Fruit fly (Drosophila melanogaster) whole organism, embryonic: ENCODE results near the gene Sirup.
A peak's percentile ranks its signal among the peaks of the same experiment; 100 is the strongest.

Experiments
- CG10565 ChIP-seq: fragments of 200-800 bp; sonication (Bioruptor generic); optimal IDR thresholded peaks from 3 replicates; lab custom pipeline; 2016; ENCODE audit warnings: missing biosample characterization, mild to moderate bottlenecking, missing genetic modification characterization
- CG11247 ChIP-seq: fragments of 200-800 bp; sonication (Bioruptor generic); IDR thresholded peaks from 2 replicates; pipeline ENCODE4 v1.3.6; 2022; ENCODE audit warnings: missing biosample characterization, missing genetic modification characterization
- CG12744 ChIP-seq: fragments of 200-800 bp; sonication (Bioruptor generic); optimal IDR thresholded peaks from 2 replicates; lab custom pipeline; 2016; ENCODE audit warnings: missing biosample characterization, missing genetic modification characterization
- CG15601 ChIP-seq: fragments of 200-800 bp; sonication (Bioruptor generic); optimal IDR thresholded peaks from 3 replicates; lab custom pipeline; 2019; ENCODE audit warnings: missing biosample characterization, mild to moderate bottlenecking, missing genetic modification characterization, moderate library complexity
- CG17912 ChIP-seq: fragments of 200-800 bp; sonication (Bioruptor generic); optimal IDR thresholded peaks from 2 replicates; lab custom pipeline; 2018; ENCODE audit warnings: missing biosample characterization, mild to moderate bottlenecking, missing genetic modification characterization
- CG18476 ChIP-seq: fragments of 200-800 bp; sonication (Bioruptor generic); optimal IDR thresholded peaks from 2 replicates; lab custom pipeline; 2016; ENCODE audit warnings: missing biosample characterization, mild to moderate bottlenecking, missing genetic modification characterization
- CG2875 ChIP-seq: fragments of 200-800 bp; sonication (Bioruptor generic); optimal IDR thresholded peaks from 2 replicates; lab custom pipeline; 2017; ENCODE audit warnings: missing biosample characterization, mild to moderate bottlenecking, missing genetic modification characterization, missing genetic modification reagents
- CG2889 ChIP-seq: fragments of 200-800 bp; sonication (Bioruptor generic); IDR thresholded peaks from 3 replicates; pipeline ENCODE4 v1.3.6; 2022; ENCODE audit warnings: missing biosample characterization, missing genetic modification characterization
- CG32532 ChIP-seq: fragments of 200-800 bp; sonication (Bioruptor generic); IDR thresholded peaks from 2 replicates; pipeline ENCODE4 v1.3.6; 2022; ENCODE audit warnings: missing biosample characterization, missing genetic modification characterization
- CG3995 ChIP-seq: fragments of 200-800 bp; sonication (Bioruptor generic); optimal IDR thresholded peaks from 3 replicates; lab custom pipeline; 2016; ENCODE audit warnings: missing biosample characterization, missing genetic modification characterization
- CG7745 ChIP-seq: fragments of 200-800 bp; sonication (Bioruptor generic); optimal IDR thresholded peaks from 2 replicates; lab custom pipeline; 2018; ENCODE audit warnings: missing biosample characterization, mild to moderate bottlenecking, missing genetic modification characterization, moderate library complexity
- CG8290 ChIP-seq, 3 experiments: fragments of 200-800 bp; sonication (Bioruptor generic); optimal IDR thresholded peaks; 2 replicates each; lab custom pipeline; 2016 to 2019; ENCODE audit warnings: missing biosample characterization in 3 of 3, missing genetic modification characterization in 3 of 3, mild to moderate bottlenecking in 2 of 3, moderate library complexity in 1 of 3
- CrebB ChIP-seq: fragments of 200-800 bp; sonication (Bioruptor generic); optimal IDR thresholded peaks from 3 replicates; lab custom pipeline; 2018; ENCODE audit warnings: missing biosample characterization, mild to moderate bottlenecking, missing genetic modification characterization
- Dfd ChIP-seq, 2 experiments: fragments of >200 bp; optimal IDR thresholded peaks; 2 replicates each; lab custom pipeline; 2017; ENCODE audit warnings: missing biosample characterization in 2 of 2, missing genetic modification characterization in 2 of 2
- E2f1 ChIP-seq: fragments of 200-800 bp; sonication (Bioruptor generic); IDR thresholded peaks from 2 replicates; pipeline ENCODE4 v1.3.6; 2022; ENCODE audit warnings: missing biosample characterization, missing genetic modification characterization
- E2f2 ChIP-seq: fragments of 200-800 bp; sonication (Bioruptor generic); IDR thresholded peaks from 2 replicates; pipeline ENCODE4 v1.3.6; 2022; ENCODE audit warnings: missing biosample characterization, missing genetic modification characterization
- Elba2 ChIP-seq: fragments of 200-800 bp; sonication (Bioruptor generic); optimal IDR thresholded peaks from 3 replicates; lab custom pipeline; 2016; ENCODE audit warnings: missing biosample characterization, missing genetic modification characterization
- Ets97D ChIP-seq: fragments of 200-800 bp; sonication (Bioruptor generic); optimal IDR thresholded peaks from 3 replicates; lab custom pipeline; 2016; ENCODE audit warnings: missing biosample characterization, missing genetic modification characterization
- GATAe ChIP-seq: fragments of 200-800 bp; sonication (Bioruptor generic); conservative IDR thresholded peaks from 2 replicates; pipeline ENCODE4 v1.3.6; 2022; ENCODE audit warnings: missing biosample characterization, missing genetic modification characterization
- HLHmδ ChIP-seq: fragments of 200-800 bp; sonication (Bioruptor generic); optimal IDR thresholded peaks from 2 replicates; lab custom pipeline; 2018; ENCODE audit warnings: missing biosample characterization, mild to moderate bottlenecking, missing genetic modification characterization, moderate library complexity
- Hey ChIP-seq: fragments of 200-800 bp; sonication (Bioruptor generic); optimal IDR thresholded peaks from 3 replicates; lab custom pipeline; 2018; ENCODE audit warnings: missing biosample characterization, mild to moderate bottlenecking, missing genetic modification characterization
- HmgZ ChIP-seq: fragments of 200-800 bp; sonication (Bioruptor generic); optimal IDR thresholded peaks from 2 replicates; lab custom pipeline; 2018; ENCODE audit warnings: missing biosample characterization, mild to moderate bottlenecking, missing genetic modification characterization
- Mrtf ChIP-seq: fragments of 200-800 bp; sonication (Bioruptor generic); IDR thresholded peaks from 3 replicates; pipeline ENCODE4 v1.3.6; 2022; ENCODE audit warnings: missing biosample characterization, missing genetic modification characterization
- Ptx1 ChIP-seq: fragments of 200-800 bp; sonication (Bioruptor generic); IDR thresholded peaks from 2 replicates; pipeline ENCODE4 v1.3.6; 2022; ENCODE audit warnings: missing biosample characterization, missing genetic modification characterization
- Trl ChIP-seq, 3 experiments: fragments of >200 bp in 2 of 3; fragments of 200-800 bp in 1 of 3; sonication (Bioruptor generic) in 1 of 3; optimal IDR thresholded peaks; 2 replicates in 1 of 3; 3 replicates in 2 of 3; lab custom pipeline; 2016 to 2017; ENCODE audit warnings: missing biosample characterization in 1 of 3, missing genetic modification characterization in 1 of 3
- ac ChIP-seq: fragments of 200-800 bp; sonication (Bioruptor generic); optimal IDR thresholded peaks from 3 replicates; lab custom pipeline; 2017; ENCODE audit warnings: missing biosample characterization, mild to moderate bottlenecking, missing genetic modification characterization
- bigmax ChIP-seq: fragments of 200-800 bp; sonication (Bioruptor generic); optimal IDR thresholded peaks from 2 replicates; lab custom pipeline; 2018; ENCODE audit warnings: missing biosample characterization, mild to moderate bottlenecking, missing genetic modification characterization
- bowl ChIP-seq: fragments of 200-800 bp; sonication (Bioruptor generic); IDR thresholded peaks from 2 replicates; pipeline ENCODE4 v1.3.6; 2022; ENCODE audit warnings: missing biosample characterization, missing genetic modification characterization
- da ChIP-seq: fragments of 200-800 bp; sonication (Bioruptor generic); optimal IDR thresholded peaks from 2 replicates; lab custom pipeline; 2016; ENCODE audit warnings: missing biosample characterization, missing genetic modification characterization
- dan ChIP-seq: fragments of 200-800 bp; sonication (Bioruptor generic); IDR thresholded peaks from 2 replicates; pipeline ENCODE4 v1.3.6; 2022; ENCODE audit warnings: missing biosample characterization, missing genetic modification characterization
- ems ChIP-seq: fragments of 200-800 bp; sonication (Bioruptor generic); optimal IDR thresholded peaks from 3 replicates; lab custom pipeline; 2016; ENCODE audit warnings: missing biosample characterization, missing genetic modification characterization
- ewg ChIP-seq: fragments of 200-800 bp; sonication (Bioruptor generic); optimal IDR thresholded peaks from 3 replicates; lab custom pipeline; 2017; ENCODE audit warnings: mild to moderate bottlenecking, missing biosample characterization, missing genetic modification reagents, missing genetic modification characterization
- fd96Cb ChIP-seq: fragments of 200-800 bp; sonication (Bioruptor generic); optimal IDR thresholded peaks from 2 replicates; lab custom pipeline; 2018; ENCODE audit warnings: missing biosample characterization, mild to moderate bottlenecking, missing genetic modification characterization, moderate library complexity
- gfzf ChIP-seq: fragments of 200-800 bp; sonication (Bioruptor generic); optimal IDR thresholded peaks from 2 replicates; lab custom pipeline; 2016; ENCODE audit warnings: missing biosample characterization, mild to moderate bottlenecking, missing genetic modification characterization, moderate library complexity
- hbn ChIP-seq: fragments of 200-800 bp; sonication (Bioruptor generic); IDR thresholded peaks from 2 replicates; pipeline ENCODE4 v1.3.6; 2022; ENCODE audit warnings: missing biosample characterization, missing genetic modification characterization; ENCODE audit not compliant: partially characterized antibody
- jumu ChIP-seq: fragments of 200-800 bp; sonication (Bioruptor generic); optimal IDR thresholded peaks from 3 replicates; lab custom pipeline; 2016; ENCODE audit warnings: missing biosample characterization, missing genetic modification characterization
- kah ChIP-seq: fragments of 200-800 bp; sonication (Bioruptor generic); optimal IDR thresholded peaks from 2 replicates; lab custom pipeline; 2018; ENCODE audit warnings: missing biosample characterization, mild to moderate bottlenecking, missing genetic modification characterization
- kay ChIP-seq: fragments of 200-800 bp; sonication (Bioruptor generic); optimal IDR thresholded peaks from 2 replicates; lab custom pipeline; 2016; ENCODE audit warnings: missing biosample characterization, missing genetic modification characterization
- lbe ChIP-seq: fragments of 200-800 bp; sonication (Bioruptor generic); optimal IDR thresholded peaks from 2 replicates; lab custom pipeline; 2016; ENCODE audit warnings: missing biosample characterization, mild to moderate bottlenecking, missing genetic modification characterization
- lmd ChIP-seq: fragments of 200-800 bp; sonication (Bioruptor generic); IDR thresholded peaks from 2 replicates; pipeline ENCODE4 v1.3.6; 2022; ENCODE audit warnings: missing biosample characterization, missing genetic modification characterization
- maf-S ChIP-seq: fragments of 200-800 bp; sonication (Bioruptor generic); optimal IDR thresholded peaks from 2 replicates; lab custom pipeline; 2016; ENCODE audit warnings: missing biosample characterization, missing genetic modification characterization
- pan ChIP-seq, 4 experiments: fragments of >200 bp in 3 of 4; fragments of 200-800 bp in 1 of 4; sonication (Bioruptor generic) in 1 of 4; optimal IDR thresholded peaks in 3 of 4; IDR thresholded peaks in 1 of 4; 2 replicates each; pipeline versions ENCODE4 v1.3.6 to Lab custom; 2017 to 2022; ENCODE audit warnings: missing biosample characterization in 2 of 4, missing genetic modification characterization in 2 of 4, mixed read lengths in 1 of 4
- ro ChIP-seq: fragments of 200-800 bp; sonication (Bioruptor generic); IDR thresholded peaks from 2 replicates; pipeline ENCODE4 v1.3.6; 2022; ENCODE audit warnings: missing biosample characterization, missing genetic modification characterization
- seq ChIP-seq: fragments of 200-800 bp; sonication (Bioruptor generic); IDR thresholded peaks from 2 replicates; pipeline ENCODE4 v1.3.6; 2022; ENCODE audit warnings: missing biosample characterization, missing genetic modification characterization
- slbo ChIP-seq: fragments of 200-800 bp; sonication (Bioruptor generic); IDR thresholded peaks from 2 replicates; pipeline ENCODE4 v1.3.6; 2022; ENCODE audit warnings: missing biosample characterization, missing genetic modification characterization
- ttk ChIP-seq: fragments of 200-800 bp; sonication (Bioruptor generic); IDR thresholded peaks from 2 replicates; pipeline ENCODE4 v2.1.2; 2022; ENCODE audit warnings: missing biosample characterization, missing genetic modification characterization
- zfh2 ChIP-seq: fragments of 200-800 bp; sonication (Bioruptor generic); optimal IDR thresholded peaks from 2 replicates; lab custom pipeline; 2016; ENCODE audit warnings: missing biosample characterization, missing genetic modification characterization

Sirup gene

DNA sequence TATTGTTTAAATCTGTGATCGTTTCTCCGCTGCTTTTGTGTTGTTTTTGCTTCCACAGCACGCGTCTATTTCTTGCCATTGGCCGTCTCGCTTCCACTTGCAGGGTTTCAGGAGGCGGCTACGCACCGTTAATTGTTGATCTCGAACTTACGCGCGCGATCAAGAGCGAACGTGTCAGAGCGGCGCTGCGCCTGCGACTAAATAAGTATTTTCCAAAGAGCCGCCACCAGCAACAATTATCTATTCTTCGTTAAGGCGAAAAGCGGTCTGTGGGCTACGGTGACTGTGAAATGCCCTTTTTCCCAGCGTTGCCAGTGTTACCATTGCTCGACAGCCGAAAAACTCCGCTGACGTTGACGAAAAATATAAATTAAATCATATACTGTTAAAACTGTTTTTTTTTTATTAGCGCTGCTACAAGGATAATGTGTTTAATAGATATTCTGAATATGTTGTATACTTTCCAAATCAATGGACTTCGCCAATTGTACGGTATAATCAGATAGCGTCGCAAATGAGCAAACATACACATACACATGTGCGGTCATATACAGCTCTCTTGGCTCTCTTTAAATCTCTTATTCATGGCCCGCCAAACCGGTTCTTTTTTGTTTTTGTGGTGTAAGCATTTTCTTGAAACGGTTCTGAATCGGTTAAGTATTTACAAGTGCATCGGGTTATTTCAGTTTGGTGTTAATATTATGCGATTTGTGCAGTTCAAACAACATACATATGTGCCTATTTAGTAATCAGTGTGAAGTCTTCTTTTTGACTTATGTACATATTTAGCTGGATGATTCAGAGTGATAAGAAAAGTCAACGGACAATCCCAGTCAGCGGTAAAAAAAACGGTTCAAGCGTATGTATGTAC is 4.5 kb upstream of the Sirup start, which contains the start of gene pes (continued):
- TF ChIP-seq CG17912 (GFP tag; lab: Kevin White, UChicago) = peak; percentile 59
- TF ChIP-seq HmgZ (tag; lab: Kevin White, UChicago) = peak; percentile 41
- TF ChIP-seq ewg = peak; percentile 77
- TF ChIP-seq seq (GFP tag; lab: Robert Waterston, UW) = peak; percentile 83
- no peak for TF ChIP-seq CG2875 (GFP tag; lab: Kevin White, UChicago)
- peak; percentile 58 for TF ChIP-seq CG12744 (GFP tag; lab: Kevin White, UChicago)
- TF ChIP-seq Mrtf (GFP tag; lab: Robert Waterston, UW) = no peak
- TF ChIP-seq CG7745 (tag; lab: Kevin White, UChicago) = peak; percentile 28
- TF ChIP-seq E2f2 (GFP tag; lab: Robert Waterston, UW) = peak; percentile 75
- peak; percentile 38 for TF ChIP-seq Elba2
- peak; percentile 7 for TF ChIP-seq zfh2 (GFP tag; lab: Kevin White, UChicago)
- no peak for TF ChIP-seq pan (optimal IDR thresholded peaks at IDR 0.05; lab: Kevin White, UChicago)
- TF ChIP-seq pan (GFP tag; optimal IDR thresholded peaks at IDR 0.05 in 1 of 2, IDR thresholded peaks at IDR 0.05 in 1 of 2) = peak in 1 of 2 experiments; percentile 93
- TF ChIP-seq ro (GFP tag; lab: Robert Waterston, UW) = no peak
- peak; percentile 94 for TF ChIP-seq E2f1 (GFP tag; lab: Robert Waterston, UW)
- peak; percentile 88 for TF ChIP-seq HLHmδ (GFP tag; lab: Kevin White, UChicago)
- peak; percentile 95 for TF ChIP-seq GATAe (GFP tag; lab: Robert Waterston, UW)
- peak; percentile 64 for TF ChIP-seq Ets97D
- TF ChIP-seq slbo (GFP tag; lab: Robert Waterston, UW) = peak; percentile 92
- TF ChIP-seq lmd = no peak
- peak; percentile 24 for TF ChIP-seq CrebB
- TF ChIP-seq maf-S (GFP tag; lab: Kevin White, UChicago) = peak; percentile 74
- no peak for TF ChIP-seq Dfd (GFP tag; optimal IDR thresholded peaks at IDR 0.05; lab: Kevin White, UChicago)
- peak; percentile 69 for TF ChIP-seq ac (GFP tag; lab: Kevin White, UChicago)
- TF ChIP-seq Hey (tag; lab: Kevin White, UChicago) = peak; percentile 41
- peak; percentile 86 for TF ChIP-seq kah (GFP tag; lab: Kevin White, UChicago)
- peak; percentile 78 to 93 for TF ChIP-seq Trl (optimal IDR thresholded peaks at IDR 0.05; lab: Kevin White, UChicago)
- peak; percentile 92 for TF ChIP-seq Trl (GFP tag; optimal IDR thresholded peaks at IDR 0.05; lab: Kevin White, UChicago)
- peak; percentile 56 for TF ChIP-seq CG10565
- TF ChIP-seq gfzf = peak; percentile 8
- no peak for TF ChIP-seq bigmax (GFP tag; lab: Kevin White, UChicago)
- TF ChIP-seq CG18476 (GFP tag; lab: Kevin White, UChicago) = peak; percentile 95
- peak; percentile 70 for TF ChIP-seq CG3995 (GFP tag; lab: Kevin White, UChicago)
- peak; percentile 84 for TF ChIP-seq CG15601
- TF ChIP-seq dan (GFP tag; lab: Robert Waterston, UW) = peak; percentile 88; the same call in 1 of the 2 replicates
- no peak for TF ChIP-seq CG2889
- peak; percentile 92 for TF ChIP-seq kay
- TF ChIP-seq CG8290 (GFP tag; optimal IDR thresholded peaks at IDR 0.05; lab: Kevin White, UChicago) = peak; percentile 79
- TF ChIP-seq CG8290 (tag; optimal IDR thresholded peaks at IDR 0.05; lab: Kevin White, UChicago) = peak; percentile 62 to 69
- peak; percentile 12; the same call in 1 of the 2 replicates for TF ChIP-seq Ptx1 (GFP tag; lab: Robert Waterston, UW)
- TF ChIP-seq fd96Cb (tag; lab: Kevin White, UChicago) = peak; percentile 89
- peak; percentile 56 for TF ChIP-seq CG11247 (GFP tag; lab: Robert Waterston, UW)
- peak; percentile 95 for TF ChIP-seq lbe (GFP tag; lab: Kevin White, UChicago)
- 0 out of 2 replicates have a peak, but pooled peaks have one; percentile 50 for TF ChIP-seq bowl (GFP tag; lab: Robert Waterston, UW)
- 0 out of 2 replicates have a peak, but pooled peaks have one; percentile 22 for TF ChIP-seq ttk (GFP tag; lab: Robert Waterston, UW)
- TF ChIP-seq jumu = peak; percentile 89
- TF ChIP-seq da = peak; percentile 62
- peak; percentile 94 for TF ChIP-seq ems (GFP tag; lab: Kevin White, UChicago)
- no peak for TF ChIP-seq hbn (GFP tag; lab: Robert Waterston, UW)
- peak; percentile 96 for TF ChIP-seq CG32532 (GFP tag; lab: Robert Waterston, UW)
